Fruit fly (Drosophila melanogaster): ENCODE results near the gene Pdxk.

The Pdxk gene

DNA sequence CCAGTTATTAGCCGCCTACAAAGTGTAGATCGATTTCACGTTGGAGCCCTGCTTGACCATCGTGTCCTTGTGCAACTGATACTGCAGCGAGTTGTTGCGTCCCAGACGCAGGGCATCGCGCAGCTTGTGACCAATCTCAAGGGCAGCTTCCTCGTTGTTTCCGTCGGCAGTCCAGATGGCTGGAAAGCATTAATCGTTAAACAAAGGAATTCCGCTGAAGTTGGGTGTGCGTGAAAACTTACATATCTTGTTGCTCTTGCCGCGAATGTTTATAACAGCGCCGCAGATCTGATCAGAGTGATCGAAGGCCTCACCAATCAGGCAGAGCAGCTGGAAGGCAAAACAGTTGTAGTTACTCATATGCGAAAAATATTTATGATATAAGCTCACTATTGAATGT, 39.7 kb downstream of the Pdxk start:
- no peak for TF ChIP-seq dmrt93B (GFP tag; optimal IDR thresholded peaks at IDR 0.05)
- TF ChIP-seq dsf (GFP tag; optimal IDR thresholded peaks at IDR 0.05; ENCODE audit: borderline replicate concordance), result no peak
- no peak for TF ChIP-seq HLH106 (tag; optimal IDR thresholded peaks at IDR 0.05)
- TF ChIP-seq Dif (GFP tag; optimal IDR thresholded peaks at IDR 0.05; ENCODE audit: partially characterized antibody), result no peak
- TF ChIP-seq pan (optimal IDR thresholded peaks at IDR 0.05), result no peak
- no peak for TF ChIP-seq Hr83 (GFP tag; optimal IDR thresholded peaks at IDR 0.05; ENCODE audit: poor library complexity, severe bottlenecking)
- no peak for TF ChIP-seq Hnf4 (GFP tag; optimal IDR thresholded peaks at IDR 0.05)
- TF ChIP-seq sv (GFP tag; optimal IDR thresholded peaks at IDR 0.05), result no peak
- no peak for TF ChIP-seq fru (GFP tag; optimal IDR thresholded peaks at IDR 0.05)
- no peak for TF ChIP-seq CG9705 (GFP tag; optimal IDR thresholded peaks at IDR 0.05)
- no peak for TF ChIP-seq CrebA (GFP tag; optimal IDR thresholded peaks at IDR 0.05; ENCODE audit: borderline replicate concordance)

DNA sequence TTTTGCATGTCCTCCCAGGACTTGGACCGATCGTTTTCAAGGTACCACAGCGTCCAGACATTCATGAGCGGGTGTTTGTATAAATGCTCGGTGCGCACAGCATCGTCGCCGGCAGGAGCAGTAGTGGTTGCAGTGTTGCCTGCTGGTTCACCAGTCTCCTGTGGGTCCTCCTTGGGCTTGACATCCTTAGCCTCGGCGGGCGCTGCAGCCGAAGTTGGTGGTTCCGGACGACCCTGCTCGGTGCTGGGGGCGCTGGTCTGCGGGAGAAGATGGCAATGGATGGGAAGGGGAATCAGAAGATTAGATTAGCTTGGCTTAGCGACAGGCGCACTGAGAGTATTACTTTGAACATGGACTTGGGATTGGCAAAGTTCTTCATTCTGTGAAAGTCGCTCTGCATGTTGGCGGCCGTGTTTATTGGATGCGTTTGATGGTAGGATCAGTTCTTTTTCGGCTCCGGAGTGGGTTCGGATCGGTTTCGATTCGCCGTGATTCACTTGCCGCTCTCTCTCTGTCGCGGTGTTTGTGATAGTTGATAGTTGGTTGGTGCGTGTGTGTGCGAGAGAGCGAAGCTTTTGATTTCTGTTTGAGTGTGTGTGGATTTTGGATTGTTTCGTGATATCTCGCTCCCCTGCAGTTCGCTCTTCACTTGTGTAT, 40.7 kb downstream of the Pdxk start:
- TF ChIP-seq sv (GFP tag; optimal IDR thresholded peaks at IDR 0.05) (no peak), foxo (GFP tag; optimal IDR thresholded peaks at IDR 0.05) (no peak), ey (GFP tag; optimal IDR thresholded peaks at IDR 0.05) (no peak), Abd-B (GFP tag; optimal IDR thresholded peaks at IDR 0.05) (no peak), dl (GFP tag; optimal IDR thresholded peaks at IDR 0.05; ENCODE audit: insufficient read depth in 1 of 2, partially characterized antibody in 2 of 2) (no peak), jim (GFP tag; optimal IDR thresholded peaks at IDR 0.05) (no peak), woc (GFP tag; optimal IDR thresholded peaks at IDR 0.05) (no peak), Hnf4 (GFP tag; optimal IDR thresholded peaks at IDR 0.05) (no peak), Hr78 (GFP tag; optimal IDR thresholded peaks at IDR 0.05) (no peak)

DNA sequence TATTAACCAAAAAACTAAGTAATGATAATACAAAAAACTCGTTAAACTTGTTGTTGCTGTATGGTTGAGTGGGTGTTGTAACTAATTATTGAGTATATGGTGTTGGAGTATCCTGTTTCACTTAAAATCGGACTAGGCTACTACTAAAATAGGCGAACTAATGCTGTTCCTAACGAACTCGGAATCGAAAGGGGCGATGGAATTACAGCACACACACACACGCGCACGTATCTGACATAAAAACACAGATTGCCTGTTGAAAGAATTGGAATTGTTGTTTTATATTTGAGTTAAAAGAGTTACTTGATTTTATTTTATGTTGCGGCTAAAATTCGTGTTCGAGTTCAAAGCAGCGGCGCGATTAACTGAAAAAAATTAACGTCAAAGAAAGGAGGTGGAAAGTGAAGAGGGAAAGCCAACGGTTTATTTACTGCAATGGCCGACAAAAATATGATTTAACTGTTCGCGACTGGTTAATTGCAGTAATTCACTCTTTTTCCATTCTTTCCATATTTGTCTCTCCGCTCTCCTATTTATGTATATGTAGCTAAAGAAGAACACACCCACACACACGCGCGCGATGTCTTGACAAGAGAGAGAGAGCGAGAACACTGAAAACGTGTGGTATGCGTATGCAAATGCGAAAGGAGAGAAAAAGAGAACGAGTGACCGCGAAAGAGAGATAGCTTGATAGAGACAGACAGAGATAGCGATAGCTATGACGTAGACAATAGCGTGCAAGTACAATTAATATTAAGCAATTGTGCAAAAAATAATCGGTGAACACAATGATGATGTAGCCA, 41.4 kb downstream of the Pdxk start:
- TF ChIP-seq Dif (GFP tag; optimal IDR thresholded peaks at IDR 0.05; ENCODE audit: partially characterized antibody) (peak; percentile 92), sage (GFP tag; optimal IDR thresholded peaks at IDR 0.05) (peak; percentile 17), woc (GFP tag; optimal IDR thresholded peaks at IDR 0.05) (no peak), Jra (GFP tag; optimal IDR thresholded peaks at IDR 0.05) (peak; percentile 16), psq (GFP tag; optimal IDR thresholded peaks at IDR 0.05) (peak; percentile 57), CrebA (GFP tag; optimal IDR thresholded peaks at IDR 0.05; ENCODE audit: borderline replicate concordance) (peak; percentile 66), pan (optimal IDR thresholded peaks at IDR 0.05) (no peak), dl (GFP tag; optimal IDR thresholded peaks at IDR 0.05; ENCODE audit: insufficient read depth in 1 of 2, partially characterized antibody in 2 of 2) (peak; percentile 66 to 89), fru (GFP tag; optimal IDR thresholded peaks at IDR 0.05) (peak; percentile 73), brk (GFP tag; optimal IDR thresholded peaks at IDR 0.05) (no peak)

DNA sequence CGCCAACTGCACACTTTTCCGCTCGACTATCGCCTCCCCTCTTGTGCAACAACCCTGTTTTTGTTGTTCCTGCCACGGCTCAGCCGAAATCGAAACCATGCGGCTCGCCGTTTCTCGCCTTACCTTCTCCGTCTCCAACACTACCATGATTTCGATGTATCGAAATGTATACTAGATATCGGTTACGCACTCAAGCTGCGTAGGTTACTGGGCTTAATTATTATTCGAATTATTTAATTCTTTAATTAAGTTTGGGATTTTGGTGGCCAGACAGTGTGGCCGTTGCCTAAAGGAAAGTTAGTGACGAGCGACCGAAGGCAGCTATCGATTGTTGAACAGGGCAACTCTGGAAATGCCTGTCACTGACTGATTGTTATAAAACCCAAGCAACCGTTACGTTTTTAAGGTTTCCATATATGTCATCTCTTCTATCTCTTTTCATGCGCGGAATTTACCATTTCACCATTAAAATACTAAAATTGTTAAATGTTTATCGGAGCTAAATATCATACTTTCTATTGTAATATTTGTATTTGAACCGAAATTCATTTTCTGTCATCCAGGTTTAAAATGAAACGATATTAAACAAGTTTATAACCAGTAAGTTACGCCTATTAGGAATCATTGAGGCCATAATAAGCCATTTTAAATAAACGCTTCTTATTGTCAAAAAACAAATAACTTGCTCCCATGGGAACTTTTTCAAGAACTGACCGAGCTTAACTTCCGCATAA, 42.2 kb downstream of the Pdxk start, which contains the start of gene eIF4E1:
Gene eIF4E1 (minus strand): TSS at position 304 of the 734 bp plus-strand sequence.
- no peak for TF ChIP-seq usp (GFP tag; optimal IDR thresholded peaks at IDR 0.05)
- no peak for TF ChIP-seq CG32264 (GFP tag; optimal IDR thresholded peaks at IDR 0.05)
- no peak for TF ChIP-seq dmrt93B (GFP tag; optimal IDR thresholded peaks at IDR 0.05)
- TF ChIP-seq Mio (GFP tag; optimal IDR thresholded peaks at IDR 0.05), result no peak
- TF ChIP-seq fru (GFP tag; optimal IDR thresholded peaks at IDR 0.05), result no peak
- TF ChIP-seq psq (GFP tag; optimal IDR thresholded peaks at IDR 0.05), result no peak
- peak; percentile 9 for TF ChIP-seq h (GFP tag; optimal IDR thresholded peaks at IDR 0.05)
- TF ChIP-seq ey (GFP tag; optimal IDR thresholded peaks at IDR 0.05), result peak; percentile 1
- no peak for TF ChIP-seq Rel (GFP tag; optimal IDR thresholded peaks at IDR 0.05)
- peak; percentile 84 for TF ChIP-seq Rel (tag; optimal IDR thresholded peaks at IDR 0.05)
- TF ChIP-seq sv (GFP tag; optimal IDR thresholded peaks at IDR 0.05), result peak; percentile 34
- TF ChIP-seq woc (GFP tag; optimal IDR thresholded peaks at IDR 0.05), result no peak
- TF ChIP-seq br (GFP tag; optimal IDR thresholded peaks at IDR 0.05), result peak; percentile 12
- no peak for TF ChIP-seq GATAd (GFP tag; optimal IDR thresholded peaks at IDR 0.05)
- no peak for TF ChIP-seq CrebA (GFP tag; optimal IDR thresholded peaks at IDR 0.05; ENCODE audit: borderline replicate concordance)
- TF ChIP-seq tai (GFP tag; optimal IDR thresholded peaks at IDR 0.05), result no peak
- TF ChIP-seq Dif (GFP tag; optimal IDR thresholded peaks at IDR 0.05; ENCODE audit: partially characterized antibody), result peak; percentile 53
- no peak for TF ChIP-seq HLH106 (tag; optimal IDR thresholded peaks at IDR 0.05)
- TF ChIP-seq dl (GFP tag; optimal IDR thresholded peaks at IDR 0.05; ENCODE audit: insufficient read depth in 1 of 2, partially characterized antibody in 2 of 2), result peak in 1 of 2 experiments; percentile 8
- no peak for TF ChIP-seq brk (GFP tag; optimal IDR thresholded peaks at IDR 0.05)
- TF ChIP-seq Sp1 (GFP tag; optimal IDR thresholded peaks at IDR 0.05), result peak; percentile 36
- no peak for TF ChIP-seq Abd-B (GFP tag; optimal IDR thresholded peaks at IDR 0.05)
- TF ChIP-seq N (GFP tag; optimal IDR thresholded peaks at IDR 0.05), result no peak
- no peak for TF ChIP-seq jim (GFP tag; optimal IDR thresholded peaks at IDR 0.05)
- no peak for TF ChIP-seq lola (GFP tag; optimal IDR thresholded peaks at IDR 0.05)
- no peak for TF ChIP-seq Hr83 (GFP tag; optimal IDR thresholded peaks at IDR 0.05; ENCODE audit: poor library complexity, severe bottlenecking)
- TF ChIP-seq OdsH (GFP tag; optimal IDR thresholded peaks at IDR 0.05), result no peak
- TF ChIP-seq foxo (GFP tag; optimal IDR thresholded peaks at IDR 0.05), result peak in 1 of 2 experiments; percentile 3
- TF ChIP-seq Dfd (GFP tag; optimal IDR thresholded peaks at IDR 0.05), result no peak
- TF ChIP-seq dsf (GFP tag; optimal IDR thresholded peaks at IDR 0.05; ENCODE audit: borderline replicate concordance), result no peak
- no peak for TF ChIP-seq rgr (GFP tag; optimal IDR thresholded peaks at IDR 0.05)
- no peak for TF ChIP-seq Hnf4 (GFP tag; optimal IDR thresholded peaks at IDR 0.05)

All from whole organism, wandering third instar larva.